Worm (Caenorhabditis elegans) whole organism, L4 larva: ENCODE measurements around the gene acl-12.

ENCODE experiments used
- D1046.2 ChIP-seq: fragments of 200-800 bp; sonication (Bioruptor generic); IDR thresholded peaks from 2 replicates; pipeline ENCODE4 v1.3.6; 2022; ENCODE audit warnings: missing genetic modification characterization, missing compliant biosample characterization
- F10B5.3 ChIP-seq: sonication (generic microtip); optimal IDR thresholded peaks from 2 replicates; lab custom pipeline; 2016; ENCODE audit warnings: mild to moderate bottlenecking, missing genetic modification characterization, missing compliant biosample characterization
- T26A8.4 ChIP-seq: fragments of 200-800 bp; sonication (Bioruptor generic); IDR thresholded peaks from 2 replicates; pipeline ENCODE4 v1.3.6; 2022; ENCODE audit warnings: missing genetic modification characterization, missing compliant biosample characterization
- Y105C5A.15 ChIP-seq: fragments of 200-800 bp; sonication (Bioruptor generic); IDR thresholded peaks from 2 replicates; pipeline ENCODE4 v1.3.6; 2022; ENCODE audit warnings: missing genetic modification characterization, missing compliant biosample characterization
- ama-1 ChIP-seq: fragments of 150-350 bp; optimal IDR thresholded peaks from 2 replicates; lab custom pipeline; 2014; ENCODE audit warnings: inconsistent platforms, mixed read lengths
- ceh-20 ChIP-seq: fragments of 200-800 bp; sonication (Bioruptor generic); IDR thresholded peaks from 2 replicates; pipeline ENCODE4 v1.3.6; 2022; ENCODE audit warnings: missing genetic modification reagents, missing genetic modification characterization, missing compliant biosample characterization
- ceh-82 ChIP-seq: sonication (generic microtip); optimal IDR thresholded peaks from 2 replicates; lab custom pipeline; 2017; ENCODE audit warnings: missing biosample characterization, missing genetic modification characterization
- daf-16 ChIP-seq, 3 experiments: sonication (generic microtip); optimal IDR thresholded peaks; 2 replicates each; lab custom pipeline; 2016 to 2017; ENCODE audit warnings: missing genetic modification characterization in 3 of 3, missing genetic modification reagents in 3 of 3, mild to moderate bottlenecking in 2 of 3, missing compliant biosample characterization in 2 of 3, missing biosample characterization in 1 of 3, moderate library complexity in 1 of 3
- dmd-8 ChIP-seq: fragments of 200-800 bp; sonication (Bioruptor generic); IDR thresholded peaks from 2 replicates; pipeline ENCODE4 v1.3.6; 2022; ENCODE audit warnings: missing genetic modification characterization, missing compliant biosample characterization
- dmd-9 ChIP-seq: fragments of 200-800 bp; sonication (Bioruptor generic); IDR thresholded peaks from 2 replicates; pipeline ENCODE4 v1.3.6; 2022; ENCODE audit warnings: missing genetic modification reagents, missing genetic modification characterization, missing compliant biosample characterization
- dpl-1 ChIP-seq: fragments of 150-350 bp; optimal IDR thresholded peaks from 2 replicates; lab custom pipeline; 2014; ENCODE audit warnings: missing biosample characterization, missing genetic modification reagents, missing genetic modification characterization
- fos-1 ChIP-seq: fragments of 150-350 bp; optimal IDR thresholded peaks from 2 replicates; lab custom pipeline; 2014; ENCODE audit warnings: missing biosample characterization, missing genetic modification characterization
- hlh-11 ChIP-seq: fragments of 200-800 bp; sonication (Bioruptor generic); optimal IDR thresholded peaks from 2 replicates; lab custom pipeline; 2018; ENCODE audit warnings: mild to moderate bottlenecking, missing genetic modification characterization, missing compliant biosample characterization
- jun-1 ChIP-seq: fragments of 150-350 bp; optimal IDR thresholded peaks from 2 replicates; lab custom pipeline; 2014; ENCODE audit warnings: missing biosample characterization, missing genetic modification reagents, missing genetic modification characterization
- lin-1 ChIP-seq: fragments of 200-800 bp; sonication (Bioruptor generic); IDR thresholded peaks from 2 replicates; pipeline ENCODE4 v1.3.6; 2022; ENCODE audit warnings: missing genetic modification reagents, missing genetic modification characterization, missing compliant biosample characterization
- lin-13 ChIP-seq: fragments of 150-350 bp; optimal IDR thresholded peaks from 2 replicates; lab custom pipeline; 2014; ENCODE audit warnings: missing biosample characterization, missing genetic modification reagents, missing genetic modification characterization
- lin-38 ChIP-seq: fragments of 200-800 bp; sonication (Bioruptor generic); IDR thresholded peaks from 2 replicates; pipeline ENCODE4 v1.3.6; 2022; ENCODE audit warnings: missing genetic modification reagents, missing genetic modification characterization, missing compliant biosample characterization
- mxl-2 ChIP-seq: fragments of 200-800 bp; sonication (Bioruptor generic); conservative IDR thresholded peaks from 2 replicates; pipeline ENCODE4 v1.3.6; 2022; ENCODE audit warnings: missing genetic modification reagents, missing genetic modification characterization, missing compliant biosample characterization
- nhr-102 ChIP-seq: sonication (generic microtip); optimal IDR thresholded peaks from 2 replicates; lab custom pipeline; 2016; ENCODE audit warnings: mild to moderate bottlenecking, missing genetic modification characterization, moderate library complexity, missing compliant biosample characterization
- nhr-11 ChIP-seq: fragments of 150-350 bp; optimal IDR thresholded peaks from 2 replicates; lab custom pipeline; 2014; ENCODE audit warnings: missing biosample characterization, missing genetic modification characterization
- nhr-111 ChIP-seq: fragments of 200-800 bp; sonication (Bioruptor generic); optimal IDR thresholded peaks from 2 replicates; lab custom pipeline; 2018; ENCODE audit warnings: mild to moderate bottlenecking, missing genetic modification characterization, missing compliant biosample characterization
- nhr-28 ChIP-seq: fragments of 150-350 bp; optimal IDR thresholded peaks from 2 replicates; lab custom pipeline; 2014; ENCODE audit warnings: missing biosample characterization, missing genetic modification characterization
- nhr-41 ChIP-seq: fragments of 200-800 bp; sonication (Bioruptor generic); IDR thresholded peaks from 2 replicates; pipeline ENCODE4 v1.3.6; 2022; ENCODE audit warnings: missing genetic modification reagents, missing genetic modification characterization, missing compliant biosample characterization
- skn-1 ChIP-seq: fragments of 150-350 bp; optimal IDR thresholded peaks from 2 replicates; lab custom pipeline; 2014; ENCODE audit warnings: missing biosample characterization, missing genetic modification characterization
- snpc-4 ChIP-seq: fragments of 150-350 bp; optimal IDR thresholded peaks from 2 replicates; lab custom pipeline; 2014; ENCODE audit warnings: missing biosample characterization, missing genetic modification characterization
- unc-62 ChIP-seq, 3 experiments: fragments of 150-350 bp in 1 of 3; sonication (generic microtip); optimal IDR thresholded peaks in 2 of 3; peaks in 1 of 3; 1 replicate in 1 of 3; 2 replicates in 2 of 3; lab custom pipeline; 2014 to 2017; ENCODE audit warnings: missing biosample characterization in 3 of 3, missing genetic modification characterization in 3 of 3, missing genetic modification reagents in 3 of 3, missing genotype in 1 of 3
- zfp-3 ChIP-seq: fragments of 200-800 bp; sonication (Bioruptor generic); conservative IDR thresholded peaks from 2 replicates; pipeline ENCODE4 v1.3.6; 2022; ENCODE audit warnings: missing genetic modification reagents, missing genetic modification characterization, missing compliant biosample characterization

acl-12 gene

DNA sequence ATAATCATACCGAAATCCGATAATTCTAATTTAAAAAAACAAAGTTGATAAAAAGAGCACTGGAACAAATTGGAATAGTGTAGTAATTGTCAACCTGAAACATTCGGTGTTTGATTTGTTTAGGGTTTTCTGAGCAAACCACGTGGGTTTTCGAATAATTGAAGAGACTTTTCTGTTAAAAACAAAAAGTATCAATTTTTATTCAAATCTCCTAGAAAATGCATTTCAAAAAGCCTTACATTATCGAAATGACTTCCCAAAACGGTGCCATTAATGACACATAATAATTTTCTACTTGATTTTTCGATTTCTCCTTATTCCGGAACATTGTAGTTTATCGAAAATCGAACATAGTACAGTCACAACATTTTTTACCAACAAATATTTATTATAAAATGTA lies 44.4 kb downstream of the acl-12 start, which contains the start of gene C10A4.13:
Gene C10A4.13 (minus strand): TSS at position 101 of the 400 bp plus-strand sequence.
- no peak for TF ChIP-seq T26A8.4 (GFP tag; lab: Robert Waterston, UW)
- no peak for TF ChIP-seq nhr-102
- no peak for TF ChIP-seq snpc-4 (tag; lab: Kevin White, UChicago)
- TF ChIP-seq hlh-11 (tag; lab: Kevin White, UChicago), result no peak
- TF ChIP-seq F10B5.3 (tag; lab: Kevin White, UChicago), result no peak
- TF ChIP-seq ceh-20 (GFP tag; lab: Robert Waterston, UW), result no peak
- no peak for TF ChIP-seq dpl-1
- TF ChIP-seq nhr-111 (GFP tag; lab: Kevin White, UChicago), result no peak
- TF ChIP-seq mxl-2, result no peak
- TF ChIP-seq lin-13 (GFP tag; lab: Kevin White, UChicago), result no peak
- TF ChIP-seq nhr-28 (tag; lab: Kevin White, UChicago), result no peak
- no peak for TF ChIP-seq zfp-3
- no peak for TF ChIP-seq fos-1 (tag; lab: Kevin White, UChicago)
- TF ChIP-seq nhr-11, result no peak
- no peak for TF ChIP-seq jun-1 (tag; lab: Kevin White, UChicago)
- no peak for TF ChIP-seq skn-1 (tag; lab: Kevin White, UChicago)
- no peak for TF ChIP-seq D1046.2 (GFP tag; lab: Robert Waterston, UW)
- no peak for TF ChIP-seq nhr-41
- TF ChIP-seq ama-1 (lab: Kevin White, UChicago), result no peak

DNA sequence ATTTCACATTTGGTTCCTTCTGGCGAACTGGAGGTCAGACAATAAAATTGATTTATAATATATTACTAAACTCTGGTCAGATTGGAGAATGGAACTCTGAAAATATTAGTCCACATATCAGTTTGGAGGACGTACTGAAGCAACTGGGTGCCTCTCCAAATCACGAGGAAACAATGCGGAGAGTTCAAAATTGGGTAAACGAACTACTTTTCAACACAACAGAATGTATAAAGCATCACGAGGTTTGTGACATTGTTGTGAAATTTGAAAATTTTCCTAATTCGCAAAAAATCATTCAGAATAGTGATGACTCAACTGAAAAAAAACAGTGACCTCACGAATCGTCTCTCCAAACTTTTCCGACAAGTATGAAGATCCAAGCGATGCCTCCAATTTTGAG lies 49.2 kb downstream of the acl-12 start, which contains the start of gene gad-2:
Gene gad-2 (plus strand): TSS at position 301 of the 400 bp plus-strand sequence.
- TF ChIP-seq dmd-9 (GFP tag; lab: Robert Waterston, UW) (no peak), Y105C5A.15 (GFP tag; lab: Robert Waterston, UW) (no peak), lin-13 (GFP tag; lab: Kevin White, UChicago) (no peak), lin-38 (GFP tag; lab: Robert Waterston, UW) (no peak), lin-1 (no peak), nhr-28 (tag; lab: Kevin White, UChicago) (no peak), ceh-82 (tag; lab: Kevin White, UChicago) (no peak)

DNA sequence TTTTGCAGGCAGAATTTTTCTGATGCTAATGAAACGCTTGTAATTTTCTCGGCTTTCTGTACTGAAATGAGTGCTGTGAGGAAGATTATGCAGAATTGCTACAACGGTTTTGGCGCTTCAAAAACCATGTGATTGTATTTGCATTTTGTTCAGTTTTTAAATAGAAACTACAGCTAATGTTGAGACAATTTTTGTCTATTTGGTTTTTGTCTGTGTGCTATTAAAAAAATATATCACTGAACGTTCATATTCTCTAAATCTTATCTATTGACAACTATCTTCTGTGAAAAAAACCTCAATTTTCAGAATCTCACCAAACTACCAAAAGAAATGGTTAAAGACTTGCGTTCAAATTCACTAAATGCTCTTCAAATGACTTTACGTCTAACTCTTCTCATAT lies 52.1 kb downstream of the acl-12 start, which contains the start of gene C10A4.6:
Gene C10A4.6 (plus strand): TSS at position 301 of the 400 bp plus-strand sequence.
- no peak for TF ChIP-seq dmd-8
- peak in 1 of 2 experiments; percentile 27 for TF ChIP-seq unc-62 (GFP tag; optimal IDR thresholded peaks at IDR 0.05 in 1 of 2; lab: Kevin White, UChicago)
- TF ChIP-seq unc-62 (tag; optimal IDR thresholded peaks at IDR 0.05; lab: Kevin White, UChicago), result no peak
- TF ChIP-seq daf-16 (GFP tag; optimal IDR thresholded peaks at IDR 0.05; lab: Kevin White, UChicago), result no peak
- TF ChIP-seq daf-16 (tag; optimal IDR thresholded peaks at IDR 0.05; lab: Kevin White, UChicago), result no peak
